Worm (Caenorhabditis elegans) whole organism, mixed stage, embryonic: ENCODE data around the gene enol-1.

Experiments
- bed-3 ChIP-seq: fragments of 200-800 bp; sonication (Bioruptor generic); optimal IDR thresholded peaks from 3 replicates; lab custom pipeline; 2018; ENCODE audit warnings: mild to moderate bottlenecking, missing genetic modification characterization, moderate library complexity, missing compliant biosample characterization
- ceh-39 ChIP-seq: fragments of 150-350 bp; optimal IDR thresholded peaks from 2 replicates; lab custom pipeline; 2014; ENCODE audit warnings: missing biosample characterization, missing genetic modification characterization
- ces-1 ChIP-seq: fragments of 150-350 bp; optimal IDR thresholded peaks from 2 replicates; lab custom pipeline; 2014; ENCODE audit warnings: missing biosample characterization, missing genetic modification reagents, missing genetic modification characterization
- flh-1 ChIP-seq: fragments of 200-800 bp; sonication (Bioruptor generic); optimal IDR thresholded peaks from 2 replicates; lab custom pipeline; 2018; ENCODE audit warnings: mild to moderate bottlenecking, missing genetic modification characterization, moderate library complexity, missing compliant biosample characterization
- lin-13 ChIP-seq: fragments of 150-350 bp; optimal IDR thresholded peaks from 2 replicates; lab custom pipeline; 2014; ENCODE audit warnings: missing biosample characterization, missing genetic modification characterization
- lsy-2 ChIP-seq: fragments of 150-350 bp; optimal IDR thresholded peaks from 2 replicates; lab custom pipeline; 2014; ENCODE audit warnings: missing biosample characterization, missing genetic modification characterization
- nhr-2 ChIP-seq: fragments of 150-350 bp; optimal IDR thresholded peaks from 2 replicates; lab custom pipeline; 2014; ENCODE audit warnings: missing biosample characterization, missing genetic modification characterization
- pha-4 ChIP-seq: fragments of 150-350 bp; optimal IDR thresholded peaks from 2 replicates; lab custom pipeline; 2018; ENCODE audit warnings: missing biosample characterization, missing genetic modification reagents, missing genetic modification characterization
- snpc-4 ChIP-seq: fragments of 150-350 bp; optimal IDR thresholded peaks from 2 replicates; lab custom pipeline; 2014; ENCODE audit warnings: missing biosample characterization, missing genetic modification characterization

DNA sequence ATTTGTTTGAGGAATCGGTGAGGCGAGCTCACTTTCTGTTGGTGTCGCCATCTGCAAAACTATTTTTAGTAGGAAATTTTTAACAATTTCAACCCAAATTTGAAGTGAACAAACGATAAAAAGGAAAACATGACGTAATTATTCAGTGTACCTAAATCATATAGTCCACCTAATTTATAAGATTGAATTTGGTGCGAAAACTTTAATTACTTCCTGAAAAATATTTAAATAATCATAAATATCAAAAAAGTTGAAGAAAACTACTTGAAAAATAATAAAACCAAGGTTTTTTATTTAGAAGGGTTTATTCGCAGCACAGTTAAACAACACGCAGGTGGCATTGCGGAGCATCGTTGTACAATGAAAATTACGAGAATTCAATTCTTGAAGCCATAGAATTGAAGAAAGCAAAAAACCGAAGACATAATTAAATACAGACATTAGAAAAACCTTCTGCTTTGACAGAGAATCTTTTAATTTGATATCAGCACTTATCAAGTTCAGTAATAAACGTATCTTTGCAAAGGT lies 42.8 kb downstream of the enol-1 start, which contains the start of gene tomm-40:
- TF ChIP-seq lsy-2 (tag; lab: Kevin White, UChicago) (peak; percentile 42), ces-1 (GFP tag; lab: Kevin White, UChicago) (peak; percentile 20), lin-13 (tag; lab: Kevin White, UChicago) (no peak), nhr-2 (no peak), pha-4 (tag; lab: Kevin White, UChicago) (no peak), ceh-39 (no peak), snpc-4 (tag; lab: Kevin White, UChicago) (no peak), bed-3 (GFP tag; lab: Kevin White, UChicago) (no peak), flh-1 (GFP tag; lab: Kevin White, UChicago) (no peak)
